Fruit fly (Drosophila melanogaster) whole organism, prepupa: ENCODE measurements around the gene CG11760.

Experiments used
- CG10631 ChIP-seq: fragments of 200-800 bp; sonication (Bioruptor generic); optimal IDR thresholded peaks from 2 replicates; lab custom pipeline; 2016; ENCODE audit warnings: missing biosample characterization, missing genetic modification characterization
- CG10669 ChIP-seq: fragments of 200-800 bp; sonication (Bioruptor generic); optimal IDR thresholded peaks from 3 replicates; lab custom pipeline; 2018; ENCODE audit warnings: missing biosample characterization, mild to moderate bottlenecking, missing genetic modification characterization, moderate library complexity
- CG11294 ChIP-seq: fragments of 200-800 bp; sonication (Bioruptor generic); IDR thresholded peaks from 2 replicates; pipeline ENCODE4 v1.3.6; 2022; ENCODE audit warnings: missing biosample characterization, missing genetic modification characterization
- CG15336 ChIP-seq: fragments of 200-800 bp; sonication (Bioruptor generic); IDR thresholded peaks from 2 replicates; pipeline ENCODE4 v1.3.6; 2022; ENCODE audit warnings: missing biosample characterization, missing genetic modification characterization
- CG1621 ChIP-seq: fragments of 200-800 bp; sonication (Bioruptor generic); optimal IDR thresholded peaks from 3 replicates; lab custom pipeline; 2018; ENCODE audit warnings: missing biosample characterization, mild to moderate bottlenecking, missing genetic modification characterization
- CG16779 ChIP-seq: fragments of 200-800 bp; sonication (Bioruptor generic); optimal IDR thresholded peaks from 3 replicates; lab custom pipeline; 2017; ENCODE audit warnings: missing biosample characterization, mild to moderate bottlenecking, missing genetic modification characterization
- CG3032 ChIP-seq: fragments of 200-800 bp; optimal IDR thresholded peaks from 2 replicates; lab custom pipeline; 2019; ENCODE audit warnings: missing biosample characterization, mild to moderate bottlenecking, missing genetic modification characterization, moderate library complexity
- CG32006 ChIP-seq: fragments of 200-800 bp; sonication (Bioruptor generic); optimal IDR thresholded peaks from 3 replicates; lab custom pipeline; 2017; ENCODE audit warnings: missing biosample characterization, mild to moderate bottlenecking, missing genetic modification characterization
- CG34406 ChIP-seq: fragments of 200-800 bp; sonication (Bioruptor generic); optimal IDR thresholded peaks from 3 replicates; lab custom pipeline; 2016; ENCODE audit warnings: missing biosample characterization, missing genetic modification characterization
- CG3919 ChIP-seq: fragments of 200-800 bp; sonication (Bioruptor generic); optimal IDR thresholded peaks from 3 replicates; lab custom pipeline; 2016; ENCODE audit warnings: missing biosample characterization, missing genetic modification characterization
- CG6163 ChIP-seq: fragments of 200-800 bp; sonication (Bioruptor generic); IDR thresholded peaks from 3 replicates; pipeline ENCODE4 v1.3.6; 2022; ENCODE audit warnings: missing biosample characterization, missing genetic modification characterization
- CG6276 ChIP-seq: fragments of 200-800 bp; sonication (Bioruptor generic); optimal IDR thresholded peaks from 2 replicates; lab custom pipeline; 2017; ENCODE audit warnings: missing biosample characterization, mild to moderate bottlenecking, missing genetic modification characterization
- CG6792 ChIP-seq: fragments of 200-800 bp; sonication (Bioruptor generic); optimal IDR thresholded peaks from 3 replicates; lab custom pipeline; 2016; ENCODE audit warnings: missing biosample characterization, missing genetic modification characterization
- CG7368 ChIP-seq: fragments of 200-800 bp; sonication (Bioruptor generic); optimal IDR thresholded peaks from 3 replicates; lab custom pipeline; 2016; ENCODE audit warnings: missing biosample characterization, missing genetic modification characterization
- CG8119 ChIP-seq: fragments of 200-800 bp; sonication (Bioruptor generic); IDR thresholded peaks from 3 replicates; pipeline ENCODE4 v1.3.6; 2022; ENCODE audit warnings: missing biosample characterization, missing genetic modification characterization
- CG8319 ChIP-seq: fragments of 200-800 bp; sonication (Bioruptor generic); optimal IDR thresholded peaks from 3 replicates; lab custom pipeline; 2016; ENCODE audit warnings: missing biosample characterization, missing genetic modification characterization
- Eip75B ChIP-seq: fragments of 200-800 bp; sonication (Bioruptor generic); optimal IDR thresholded peaks from 3 replicates; lab custom pipeline; 2016; ENCODE audit warnings: missing biosample characterization, missing genetic modification characterization
- Eip78C ChIP-seq: fragments of 200-800 bp; sonication (Bioruptor generic); peaks from one replicate; lab custom pipeline; 2016; ENCODE audit warnings: missing biosample characterization, missing genetic modification characterization
- Eip93F ChIP-seq: fragments of 200-800 bp; sonication (Bioruptor generic); optimal IDR thresholded peaks from 2 replicates; lab custom pipeline; 2016; ENCODE audit warnings: missing biosample characterization, mild to moderate bottlenecking, missing genetic modification characterization
- Ets96B ChIP-seq: fragments of 200-800 bp; optimal IDR thresholded peaks from 2 replicates; lab custom pipeline; 2019; ENCODE audit warnings: missing biosample characterization, mild to moderate bottlenecking, missing genetic modification characterization, moderate library complexity
- Gug ChIP-seq: fragments of 200-800 bp; sonication (Bioruptor generic); IDR thresholded peaks from 2 replicates; pipeline ENCODE4 v1.3.6; 2022; ENCODE audit warnings: missing biosample characterization, missing genetic modification characterization
- Hr38 ChIP-seq: sonication (Bioruptor generic); optimal IDR thresholded peaks from 2 replicates; lab custom pipeline; 2016; ENCODE audit warnings: missing biosample characterization, missing genetic modification characterization
- Hr4 ChIP-seq: fragments of 200-800 bp; sonication (Bioruptor generic); optimal IDR thresholded peaks from 3 replicates; lab custom pipeline; 2016; ENCODE audit warnings: missing biosample characterization, missing genetic modification characterization
- Lpt ChIP-seq: fragments of 200-800 bp; sonication (Bioruptor generic); optimal IDR thresholded peaks from 3 replicates; lab custom pipeline; 2016; ENCODE audit warnings: missing biosample characterization, missing genetic modification characterization
- Met ChIP-seq: fragments of 200-800 bp; sonication (Bioruptor generic); optimal IDR thresholded peaks from 3 replicates; lab custom pipeline; 2016; ENCODE audit warnings: missing biosample characterization, missing genetic modification characterization
- Smox ChIP-seq: fragments of 200-800 bp; sonication (Bioruptor generic); optimal IDR thresholded peaks from 3 replicates; lab custom pipeline; 2016; ENCODE audit warnings: missing biosample characterization, missing genetic modification characterization
- Sox102F ChIP-seq: fragments of 200-800 bp; sonication (Bioruptor generic); optimal IDR thresholded peaks from 2 replicates; lab custom pipeline; 2016; ENCODE audit warnings: missing biosample characterization, mild to moderate bottlenecking, missing genetic modification characterization
- Sox15 ChIP-seq: fragments of 200-800 bp; sonication (Bioruptor generic); optimal IDR thresholded peaks from 3 replicates; lab custom pipeline; 2016; ENCODE audit warnings: missing biosample characterization, missing genetic modification characterization
- achi ChIP-seq: fragments of 200-800 bp; sonication (Bioruptor generic); optimal IDR thresholded peaks from 3 replicates; lab custom pipeline; 2016; ENCODE audit warnings: missing biosample characterization, missing genetic modification characterization
- cyc ChIP-seq: fragments of 200-800 bp; sonication (Bioruptor generic); optimal IDR thresholded peaks from 3 replicates; lab custom pipeline; 2016; ENCODE audit warnings: missing biosample characterization, missing genetic modification characterization
- dac ChIP-seq: fragments of 200-800 bp; sonication (Bioruptor generic); optimal IDR thresholded peaks from 2 replicates; lab custom pipeline; 2017; ENCODE audit warnings: missing biosample characterization, mild to moderate bottlenecking, missing genetic modification characterization
- dsx ChIP-seq: fragments of 200-800 bp; optimal IDR thresholded peaks from 3 replicates; lab custom pipeline; 2019; ENCODE audit warnings: missing biosample characterization, mild to moderate bottlenecking, missing genetic modification characterization, moderate library complexity; ENCODE audit not compliant: poor library complexity, severe bottlenecking
- eg ChIP-seq: fragments of 200-800 bp; sonication (Bioruptor generic); IDR thresholded peaks from 3 replicates; pipeline ENCODE4 v1.3.6; 2022; ENCODE audit warnings: missing biosample characterization, missing genetic modification characterization
- esn ChIP-seq: fragments of 200-800 bp; sonication (Bioruptor generic); optimal IDR thresholded peaks from 2 replicates; lab custom pipeline; 2016; ENCODE audit warnings: missing biosample characterization, mild to moderate bottlenecking, missing genetic modification characterization, moderate library complexity
- fd59A ChIP-seq: fragments of 200-800 bp; sonication (Bioruptor generic); optimal IDR thresholded peaks from 2 replicates; lab custom pipeline; 2017; ENCODE audit warnings: missing biosample characterization, mild to moderate bottlenecking, missing genetic modification characterization, missing genetic modification reagents
- fkh ChIP-seq: fragments of 200-800 bp; sonication (Bioruptor generic); optimal IDR thresholded peaks from 3 replicates; lab custom pipeline; 2017; ENCODE audit warnings: missing biosample characterization, mild to moderate bottlenecking, missing genetic modification characterization, moderate library complexity
- lz ChIP-seq: fragments of 200-800 bp; sonication (Bioruptor generic); optimal IDR thresholded peaks from 3 replicates; lab custom pipeline; 2016; ENCODE audit warnings: missing biosample characterization, missing genetic modification characterization
- net ChIP-seq: fragments of 200-800 bp; sonication (Bioruptor generic); optimal IDR thresholded peaks from 3 replicates; lab custom pipeline; 2016; ENCODE audit warnings: missing biosample characterization, missing genetic modification characterization
- ss ChIP-seq, 2 experiments: fragments of 200-800 bp; sonication (Bioruptor generic); optimal IDR thresholded peaks; 2 replicates in 1 of 2; 3 replicates in 1 of 2; lab custom pipeline; 2017 to 2018; ENCODE audit warnings: mild to moderate bottlenecking in 2 of 2, missing biosample characterization in 2 of 2, missing genetic modification characterization in 2 of 2, moderate library complexity in 1 of 2
- svp ChIP-seq: fragments of 200-800 bp; sonication (Bioruptor generic); peaks from one replicate; lab custom pipeline; 2016; ENCODE audit warnings: missing biosample characterization, missing genetic modification characterization
- vri ChIP-seq: fragments of 200-800 bp; sonication (Bioruptor generic); optimal IDR thresholded peaks from 3 replicates; lab custom pipeline; 2016; ENCODE audit warnings: missing biosample characterization, mild to moderate bottlenecking, missing genetic modification characterization

The CG11760 gene

dm6 chr3R:8705323-8706097 lies 13.5 kb upstream of the CG11760 start (continued):
- TF ChIP-seq vri (GFP tag; lab: Kevin White, UChicago) (peak; percentile 6), CG6792 (GFP tag; lab: Kevin White, UChicago) (no peak), net (GFP tag; lab: Kevin White, UChicago) (peak; percentile 25), cyc (no peak), Sox15 (GFP tag; lab: Kevin White, UChicago) (no peak), dsx (GFP tag; lab: Kevin White, UChicago) (no peak), Met (no peak), CG11294 (0 out of 2 replicates have a peak, but pooled peaks have one; percentile 6), ss (GFP tag; optimal IDR thresholded peaks at IDR 0.05; lab: Kevin White, UChicago) (peak; percentile 48 to 80), esn (no peak), CG3032 (peak; percentile 44), Eip78C (GFP tag; lab: Kevin White, UChicago) (no peak), CG10631 (no peak), CG1621 (tag; lab: Kevin White, UChicago) (peak; percentile 32)

dm6 chr3R:8707166-8707565 lies 11.8 kb upstream of the CG11760 start:
- TF ChIP-seq CG8319 (GFP tag; lab: Kevin White, UChicago) (no peak), Ets96B (tag; lab: Kevin White, UChicago) (peak; percentile 9), CG7368 (GFP tag; lab: Kevin White, UChicago) (no peak), CG8119 (GFP tag; lab: Robert Waterston, UW) (no peak), eg (GFP tag; lab: Robert Waterston, UW) (no peak), achi (GFP tag; lab: Kevin White, UChicago) (peak; percentile 9), fd59A (GFP tag; lab: Kevin White, UChicago) (no peak), CG32006 (GFP tag; lab: Kevin White, UChicago) (no peak), cyc (no peak), CG15336 (GFP tag; lab: Robert Waterston, UW) (no peak), Sox102F (GFP tag; lab: Kevin White, UChicago) (no peak), vri (GFP tag; lab: Kevin White, UChicago) (no peak), CG16779 (tag; lab: Kevin White, UChicago) (no peak), CG6163 (GFP tag; lab: Robert Waterston, UW) (peak; percentile 84)

dm6 chr3R:8711890-8712449 lies 7.0 kb upstream of the CG11760 start:
- TF ChIP-seq net (GFP tag; lab: Kevin White, UChicago) (peak; percentile 8), cyc (no peak), Eip93F (GFP tag; lab: Kevin White, UChicago) (peak; percentile 2), CG15336 (GFP tag; lab: Robert Waterston, UW) (peak; percentile 19; the same call in 1 of the 2 replicates), CG11294 (no peak), Met (peak; percentile 21), CG16779 (tag; lab: Kevin White, UChicago) (peak; percentile 15), Eip78C (GFP tag; lab: Kevin White, UChicago) (peak; percentile 42), CG3919 (GFP tag; lab: Kevin White, UChicago) (peak; percentile 6), esn (no peak), Eip75B (GFP tag; lab: Kevin White, UChicago) (peak; percentile 34), CG6163 (GFP tag; lab: Robert Waterston, UW) (peak; percentile 76), CG34406 (no peak), Hr38 (GFP tag; lab: Kevin White, UChicago) (no peak), CG8119 (GFP tag; lab: Robert Waterston, UW) (peak; percentile 24; the same call in 2 of the 3 replicates), svp (peak; percentile 92), CG6276 (GFP tag; lab: Kevin White, UChicago) (peak; percentile 7), dac (GFP tag; lab: Kevin White, UChicago) (no peak), Hr4 (GFP tag; lab: Kevin White, UChicago) (no peak), ss (GFP tag; optimal IDR thresholded peaks at IDR 0.05; lab: Kevin White, UChicago) (no peak), vri (GFP tag; lab: Kevin White, UChicago) (peak; percentile 42), Smox (no peak), CG8319 (GFP tag; lab: Kevin White, UChicago) (no peak), Lpt (GFP tag; lab: Kevin White, UChicago) (no peak), fkh (GFP tag; lab: Kevin White, UChicago) (no peak), CG10669 (GFP tag; lab: Kevin White, UChicago) (no peak), lz (GFP tag; lab: Kevin White, UChicago) (no peak), Ets96B (tag; lab: Kevin White, UChicago) (no peak), Gug (GFP tag; lab: Robert Waterston, UW) (no peak)
